Worm (Caenorhabditis elegans) whole organism, L4 larva: ENCODE data around the gene F26A10.2.

Experiments
- F49E8.2 ChIP-seq: sonication (generic microtip); optimal IDR thresholded peaks from 2 replicates; lab custom pipeline; 2016; ENCODE audit warnings: missing compliant biosample characterization, mild to moderate bottlenecking, missing genetic modification characterization, borderline replicate concordance
- aha-1 ChIP-seq: fragments of 150-350 bp; peaks from one replicate; lab custom pipeline; 2014; ENCODE audit warnings: missing biosample characterization, missing genetic modification characterization
- ama-1 ChIP-seq: fragments of 150-350 bp; optimal IDR thresholded peaks from 2 replicates; lab custom pipeline; 2014; ENCODE audit warnings: inconsistent platforms, mixed read lengths
- arid-1 ChIP-seq: fragments of 200-800 bp; sonication (Bioruptor generic); conservative IDR thresholded peaks from 2 replicates; pipeline ENCODE4 v1.3.6; 2022; ENCODE audit warnings: missing genetic modification reagents, missing genetic modification characterization, missing compliant biosample characterization
- daf-16 ChIP-seq, 3 experiments: sonication (generic microtip); optimal IDR thresholded peaks; 2 replicates each; lab custom pipeline; 2016 to 2017; ENCODE audit warnings: missing genetic modification characterization in 3 of 3, missing genetic modification reagents in 3 of 3, mild to moderate bottlenecking in 2 of 3, missing compliant biosample characterization in 2 of 3, missing biosample characterization in 1 of 3, moderate library complexity in 1 of 3
- daf-8 ChIP-seq: fragments of 200-800 bp; sonication (Bioruptor generic); IDR thresholded peaks from 2 replicates; pipeline ENCODE4 v1.3.6; 2022; ENCODE audit warnings: missing genetic modification characterization, missing compliant biosample characterization
- dmd-6 ChIP-seq: fragments of 200-800 bp; sonication (Bioruptor generic); IDR thresholded peaks from 2 replicates; pipeline ENCODE4 v1.3.6; 2022; ENCODE audit warnings: missing genetic modification reagents, missing genetic modification characterization, missing compliant biosample characterization
- dpl-1 ChIP-seq: fragments of 150-350 bp; optimal IDR thresholded peaks from 2 replicates; lab custom pipeline; 2014; ENCODE audit warnings: missing biosample characterization, missing genetic modification reagents, missing genetic modification characterization
- dve-1 ChIP-seq: sonication (generic microtip); optimal IDR thresholded peaks from 2 replicates; lab custom pipeline; 2017; ENCODE audit warnings: antibody characterized with exemption, mild to moderate bottlenecking, missing genetic modification characterization, missing compliant biosample characterization; ENCODE audit not compliant: insufficient read depth
- fkh-10 ChIP-seq: fragments of 150-350 bp; optimal IDR thresholded peaks from 2 replicates; lab custom pipeline; 2014; ENCODE audit warnings: missing biosample characterization, missing genetic modification reagents, missing genetic modification characterization
- hif-1 ChIP-seq, 2 experiments: sonication (generic microtip); optimal IDR thresholded peaks; 2 replicates each; lab custom pipeline; 2016 to 2017; ENCODE audit warnings: missing compliant biosample characterization in 2 of 2, missing genetic modification characterization in 2 of 2, missing genetic modification reagents in 2 of 2, missing genotype in 2 of 2, mild to moderate bottlenecking in 1 of 2
- hlh-11 ChIP-seq: fragments of 200-800 bp; sonication (Bioruptor generic); optimal IDR thresholded peaks from 2 replicates; lab custom pipeline; 2018; ENCODE audit warnings: mild to moderate bottlenecking, missing genetic modification characterization, missing compliant biosample characterization
- hlh-30 ChIP-seq: sonication (generic microtip); optimal IDR thresholded peaks from 2 replicates; lab custom pipeline; 2017; ENCODE audit warnings: antibody characterized with exemption, mild to moderate bottlenecking, missing genetic modification characterization, missing compliant biosample characterization; ENCODE audit not compliant: insufficient read depth
- hmg-1.1 ChIP-seq: fragments of 200-800 bp; sonication (Bioruptor generic); IDR thresholded peaks from 2 replicates; pipeline ENCODE4 v1.3.6; 2022; ENCODE audit warnings: missing genetic modification reagents, missing genetic modification characterization, missing compliant biosample characterization
- lsy-2 ChIP-seq, 2 experiments: fragments of 150-350 bp in 1 of 2; sonication (generic microtip) in 1 of 2; optimal IDR thresholded peaks; 2 replicates each; lab custom pipeline; 2014 to 2017; ENCODE audit warnings: missing biosample characterization in 2 of 2, missing genetic modification characterization in 2 of 2
- madf-5 ChIP-seq, 2 experiments: fragments of 200-800 bp; sonication (Bioruptor generic); IDR thresholded peaks; 2 replicates each; pipeline ENCODE4 v1.3.6; 2022; ENCODE audit warnings: missing compliant biosample characterization in 2 of 2, missing genetic modification characterization in 2 of 2
- mdl-1 ChIP-seq, 2 experiments: fragments of 150-350 bp in 1 of 2; sonication (generic microtip) in 1 of 2; optimal IDR thresholded peaks; 2 replicates each; lab custom pipeline; 2014 to 2017; ENCODE audit warnings: missing biosample characterization in 2 of 2, missing genetic modification characterization in 2 of 2
- mep-1 ChIP-seq: fragments of 150-350 bp; sonication (generic microtip); optimal IDR thresholded peaks from 3 replicates; lab custom pipeline; 2014; ENCODE audit warnings: missing biosample characterization, missing genetic modification characterization
- mxl-2 ChIP-seq: fragments of 200-800 bp; sonication (Bioruptor generic); conservative IDR thresholded peaks from 2 replicates; pipeline ENCODE4 v1.3.6; 2022; ENCODE audit warnings: missing genetic modification reagents, missing genetic modification characterization, missing compliant biosample characterization
- mxl-3 ChIP-seq: fragments of 200-800 bp; sonication (Bioruptor generic); optimal IDR thresholded peaks from 2 replicates; lab custom pipeline; 2018; ENCODE audit warnings: mild to moderate bottlenecking, missing genetic modification characterization, missing compliant biosample characterization
- nhr-25 ChIP-seq: sonication (generic microtip); optimal IDR thresholded peaks from 2 replicates; lab custom pipeline; 2017; ENCODE audit warnings: missing genetic modification characterization, mild to moderate bottlenecking, missing compliant biosample characterization, antibody characterized with exemption, moderate library complexity, borderline replicate concordance; ENCODE audit not compliant: insufficient read depth
- nhr-28 ChIP-seq: fragments of 150-350 bp; optimal IDR thresholded peaks from 2 replicates; lab custom pipeline; 2014; ENCODE audit warnings: missing biosample characterization, missing genetic modification characterization
- nhr-6 ChIP-seq: fragments of 150-350 bp; optimal IDR thresholded peaks from 2 replicates; lab custom pipeline; 2014; ENCODE audit warnings: missing biosample characterization, missing genetic modification characterization
- nhr-76 ChIP-seq: fragments of 150-350 bp; optimal IDR thresholded peaks from 2 replicates; lab custom pipeline; 2014; ENCODE audit warnings: missing biosample characterization, missing genetic modification characterization
- pha-4 ChIP-seq, 2 experiments: fragments of 150-350 bp in 1 of 2; fragments of 200-800 bp in 1 of 2; sonication (Bioruptor generic) in 1 of 2; IDR thresholded peaks in 1 of 2; optimal IDR thresholded peaks in 1 of 2; 2 replicates each; pipeline versions ENCODE4 v1.3.6 to Lab custom; 2014 to 2022; ENCODE audit warnings: missing genetic modification characterization in 2 of 2, missing genetic modification reagents in 2 of 2, missing biosample characterization in 1 of 2, missing compliant biosample characterization in 1 of 2
- spr-3 ChIP-seq: fragments of 200-800 bp; sonication (Bioruptor generic); optimal IDR thresholded peaks from 2 replicates; lab custom pipeline; 2018; ENCODE audit warnings: mild to moderate bottlenecking, missing genetic modification characterization, missing compliant biosample characterization
- unc-39 ChIP-seq: sonication (generic microtip); optimal IDR thresholded peaks from 2 replicates; lab custom pipeline; 2017; ENCODE audit warnings: missing biosample characterization, missing genetic modification characterization
- unc-62 ChIP-seq, 3 experiments: fragments of 150-350 bp in 1 of 3; sonication (generic microtip); optimal IDR thresholded peaks in 2 of 3; peaks in 1 of 3; 1 replicate in 1 of 3; 2 replicates in 2 of 3; lab custom pipeline; 2014 to 2017; ENCODE audit warnings: missing biosample characterization in 3 of 3, missing genetic modification characterization in 3 of 3, missing genetic modification reagents in 3 of 3, missing genotype in 1 of 3
- ztf-7 ChIP-seq: fragments of 150-350 bp; optimal IDR thresholded peaks from 2 replicates; lab custom pipeline; 2014; ENCODE audit warnings: missing biosample characterization, missing genetic modification characterization

Gene F26A10.2

ce11 chrX:7661628-7662027, 16.4 kb upstream of the F26A10.2 start (continued):
- TF ChIP-seq madf-5 (GFP tag; IDR thresholded peaks at IDR 0.05; lab: Robert Waterston, UW) (no peak), hlh-11 (peak; percentile 56), arid-1 (GFP tag; lab: Robert Waterston, UW) (no peak), mep-1 (tag; lab: Kevin White, UChicago) (peak; percentile 52), lsy-2 (tag; optimal IDR thresholded peaks at IDR 0.05; lab: Kevin White, UChicago) (peak in 1 of 2 experiments; percentile 42), daf-8 (GFP tag; lab: Robert Waterston, UW) (no peak), nhr-6 (tag; lab: Kevin White, UChicago) (peak; percentile 33)

ce11 chrX:7660919-7661557, 15.8 kb upstream of the F26A10.2 start, which contains the start of gene pcca-1:
pcca-1 (minus strand) TSS chrX:7660986.
- TF ChIP-seq hmg-1.1 (GFP tag; lab: Robert Waterston, UW) = peak; percentile 7; the same call in 1 of the 2 replicates
- peak in 1 of 2 experiments; percentile 83 for TF ChIP-seq unc-62 (GFP tag; optimal IDR thresholded peaks at IDR 0.05 in 1 of 2; lab: Kevin White, UChicago)
- TF ChIP-seq unc-62 (tag; optimal IDR thresholded peaks at IDR 0.05; lab: Kevin White, UChicago) = no peak
- no peak for TF ChIP-seq ama-1 (lab: Kevin White, UChicago)
- TF ChIP-seq aha-1 (tag; lab: Kevin White, UChicago) = peak; percentile 100
- TF ChIP-seq ztf-7 (tag; lab: Kevin White, UChicago) = peak; percentile 29
- no peak for TF ChIP-seq daf-16 (GFP tag; optimal IDR thresholded peaks at IDR 0.05; lab: Kevin White, UChicago)
- TF ChIP-seq daf-16 (tag; optimal IDR thresholded peaks at IDR 0.05; lab: Kevin White, UChicago) = peak; percentile 91
- TF ChIP-seq mdl-1 (tag; optimal IDR thresholded peaks at IDR 0.05; lab: Kevin White, UChicago) = peak in 1 of 2 experiments; percentile 27
- TF ChIP-seq unc-39 (tag; lab: Kevin White, UChicago) = no peak
- TF ChIP-seq hif-1 (tag; optimal IDR thresholded peaks at IDR 0.05; lab: Kevin White, UChicago) = peak; percentile 71 to 99
- no peak for TF ChIP-seq dpl-1 (GFP tag; lab: Kevin White, UChicago)

- TF ChIP-seq dmd-6 (GFP tag; lab: Robert Waterston, UW) (no peak), F49E8.2 (tag; lab: Kevin White, UChicago) (no peak), lsy-2 (tag; optimal IDR thresholded peaks at IDR 0.05; lab: Kevin White, UChicago) (peak in 1 of 2 experiments; percentile 24), unc-62 (GFP tag; optimal IDR thresholded peaks at IDR 0.05 in 1 of 2; lab: Kevin White, UChicago) (peak in 1 of 2 experiments; percentile 47), unc-62 (tag; optimal IDR thresholded peaks at IDR 0.05; lab: Kevin White, UChicago) (no peak), nhr-25 (no peak), mep-1 (tag; lab: Kevin White, UChicago) (peak; percentile 3), hlh-30 (tag; lab: Kevin White, UChicago) (peak; percentile 77), dve-1 (tag; lab: Kevin White, UChicago) (peak; percentile 1), mxl-2 (GFP tag; lab: Robert Waterston, UW) (no peak), nhr-28 (tag; lab: Kevin White, UChicago) (peak; percentile 84), nhr-76 (tag; lab: Kevin White, UChicago) (no peak), pha-4 (GFP tag; IDR thresholded peaks at IDR 0.05; lab: Robert Waterston, UW) (no peak), pha-4 (tag; optimal IDR thresholded peaks at IDR 0.05; lab: Kevin White, UChicago) (no peak), aha-1 (tag; lab: Kevin White, UChicago) (peak; percentile 92), mdl-1 (tag; optimal IDR thresholded peaks at IDR 0.05; lab: Kevin White, UChicago) (peak in 1 of 2 experiments; percentile 44), hlh-11 (peak; percentile 6), fkh-10 (GFP tag; lab: Kevin White, UChicago) (no peak), mxl-3 (GFP tag; lab: Kevin White, UChicago) (peak; percentile 15), spr-3 (GFP tag; lab: Kevin White, UChicago) (no peak), daf-16 (GFP tag; optimal IDR thresholded peaks at IDR 0.05; lab: Kevin White, UChicago) (peak in 1 of 2 experiments; percentile 9), daf-16 (tag; optimal IDR thresholded peaks at IDR 0.05; lab: Kevin White, UChicago) (peak; percentile 16)
These were observed 14.6 kb upstream of the F26A10.2 start for ce11 chrX:7659591-7660433.
